Fruit fly (Drosophila melanogaster): Measurements from ENCODE around the gene sick.

DNA sequence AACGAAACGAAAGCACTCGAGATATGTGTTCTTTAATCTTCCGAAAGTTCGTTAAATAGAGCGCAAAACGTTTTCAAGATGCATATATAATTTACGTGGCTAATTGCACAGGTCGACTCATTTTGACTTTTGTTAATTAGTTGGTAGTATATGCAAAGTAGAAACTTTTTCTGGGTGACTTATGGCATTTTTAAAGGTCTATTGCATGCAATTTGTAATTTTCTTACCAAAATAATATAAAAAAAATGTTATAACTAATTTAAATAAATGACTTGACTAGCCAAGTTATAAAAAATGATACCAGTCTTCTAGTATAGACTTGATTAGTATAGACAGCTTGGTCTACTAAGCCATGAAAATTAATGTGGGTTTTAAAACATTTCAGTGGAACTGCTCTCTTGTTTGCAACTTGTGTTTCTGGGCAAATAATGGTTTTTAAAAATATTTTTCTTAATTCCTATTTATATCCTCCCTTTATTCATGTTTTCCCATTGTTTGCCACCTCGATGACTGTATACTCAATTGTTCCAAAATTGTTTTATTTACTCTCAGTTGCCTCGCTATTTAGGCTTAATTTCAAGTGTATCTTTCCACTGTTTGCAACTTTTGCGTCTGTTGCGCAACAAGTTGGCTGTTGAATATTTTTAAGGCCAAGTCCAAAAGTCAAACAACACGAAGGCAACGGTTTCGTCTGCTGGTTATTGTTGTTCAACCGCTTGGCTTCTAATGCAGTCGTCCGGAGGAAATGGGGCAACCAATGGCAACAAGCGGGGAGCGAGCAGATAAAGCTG is 191.9 kb downstream of the sick start:
- no peak for TF ChIP-seq CG8478 (optimal IDR thresholded peaks at IDR 0.05)
- TF ChIP-seq usp (GFP tag; optimal IDR thresholded peaks at IDR 0.05): no peak
- no peak for TF ChIP-seq psq (optimal IDR thresholded peaks at IDR 0.05)
- TF ChIP-seq pan (optimal IDR thresholded peaks at IDR 0.05): no peak

Data from whole organism.